Fruit fly (Drosophila melanogaster): ENCODE measurements around the gene Ucp4C.

Gene Ucp4C

dm6 chr2L:5972005-5972404 is 3.6 kb downstream of the Ucp4C start (continued):
- peak; percentile 65 for TF ChIP-seq Atf6 (GFP tag; IDR thresholded peaks at IDR 0.05)
- TF ChIP-seq Gug (GFP tag; IDR thresholded peaks at IDR 0.05), result peak; percentile 34; the same call in 1 of the 4 replicates
- peak; percentile 77 for TF ChIP-seq lmd (GFP tag; IDR thresholded peaks at IDR 0.05)
- peak; percentile 21 for TF ChIP-seq CG13775 (GFP tag; optimal IDR thresholded peaks at IDR 0.05)
- no peak for TF ChIP-seq B-H2 (GFP tag; optimal IDR thresholded peaks at IDR 0.05)
- peak in 1 of 2 experiments; percentile 40 for TF ChIP-seq chif (GFP tag; optimal IDR thresholded peaks at IDR 0.05)
- 0 out of 2 replicates have a peak, but pooled peaks have one; percentile 36 for TF ChIP-seq CG1024 (GFP tag; IDR thresholded peaks at IDR 0.05)
- TF ChIP-seq GATAe (GFP tag; conservative IDR thresholded peaks at IDR 0.05), result no peak; the same call in 1 of the 2 replicates
- no peak for TF ChIP-seq crc (GFP tag; optimal IDR thresholded peaks at IDR 0.05)
- TF ChIP-seq crol (GFP tag; IDR thresholded peaks at IDR 0.05), result no peak
- TF ChIP-seq cas (GFP tag; IDR thresholded peaks at IDR 0.05), result 0 out of 2 replicates have a peak, but pooled peaks have one; percentile 34
- peak; percentile 24 for TF ChIP-seq CG17359 (tag; optimal IDR thresholded peaks at IDR 0.05)
- no peak for TF ChIP-seq pfk (GFP tag; optimal IDR thresholded peaks at IDR 0.05)
- TF ChIP-seq CG3281 (GFP tag; optimal IDR thresholded peaks at IDR 0.05), result peak; percentile 4
- peak; percentile 12 for TF ChIP-seq Hsf (GFP tag; optimal IDR thresholded peaks at IDR 0.05)
- TF ChIP-seq row (GFP tag; IDR thresholded peaks at IDR 0.05), result peak; percentile 84
- peak; percentile 12; the same call in 1 of the 2 replicates for TF ChIP-seq H2.0 (GFP tag; IDR thresholded peaks at IDR 0.05)
- peak; percentile 4 for TF ChIP-seq CG2116 (GFP tag; optimal IDR thresholded peaks at IDR 0.05)
- peak; percentile 56 for TF ChIP-seq CG30403 (GFP tag; optimal IDR thresholded peaks at IDR 0.05)
- 0 out of 3 replicates have a peak, but pooled peaks have one; percentile 41 for TF ChIP-seq CG17361 (GFP tag; IDR thresholded peaks at IDR 0.05)
- TF ChIP-seq CG32772 (GFP tag; IDR thresholded peaks at IDR 0.05), result no peak
- TF ChIP-seq CG10366 (GFP tag; IDR thresholded peaks at IDR 0.05), result peak; percentile 50
- TF ChIP-seq HmgZ (tag; optimal IDR thresholded peaks at IDR 0.05), result peak; percentile 17
- peak; percentile 81 for TF ChIP-seq Rfx (GFP tag; IDR thresholded peaks at IDR 0.05)
- peak; percentile 72 for TF ChIP-seq slbo (GFP tag; IDR thresholded peaks at IDR 0.05)
- peak; percentile 53 for TF ChIP-seq grau (tag; optimal IDR thresholded peaks at IDR 0.05)
- TF ChIP-seq gce (GFP tag; IDR thresholded peaks at IDR 0.05), result 0 out of 3 replicates have a peak, but pooled peaks have one; percentile 12
- 0 out of 2 replicates have a peak, but pooled peaks have one; percentile 30 for TF ChIP-seq CG14667 (GFP tag; IDR thresholded peaks at IDR 0.05)
- TF ChIP-seq C15 (GFP tag; IDR thresholded peaks at IDR 0.05), result no peak
- peak; percentile 69; the same call in 2 of the 3 replicates for TF ChIP-seq dysf (GFP tag; IDR thresholded peaks at IDR 0.05)
- TF ChIP-seq CG9727 (GFP tag; optimal IDR thresholded peaks at IDR 0.05), result peak; percentile 43
- TF ChIP-seq ranshi (GFP tag; IDR thresholded peaks at IDR 0.05), result peak; percentile 45; the same call in 1 of the 2 replicates
- no peak for TF ChIP-seq odd (GFP tag; optimal IDR thresholded peaks at IDR 0.05)
- peak; percentile 63; the same call in 1 of the 3 replicates for TF ChIP-seq ken (GFP tag; IDR thresholded peaks at IDR 0.05)
- TF ChIP-seq CG7987 (GFP tag; optimal IDR thresholded peaks at IDR 0.05), result no peak
- peak; percentile 44 for TF ChIP-seq CG12769 (tag; optimal IDR thresholded peaks at IDR 0.05)
- peak; percentile 34 for TF ChIP-seq CG2678 (tag; optimal IDR thresholded peaks at IDR 0.05)
- TF ChIP-seq Sox102F (GFP tag; optimal IDR thresholded peaks at IDR 0.05), result peak; percentile 66
- peak; percentile 19 for TF ChIP-seq CG18619 (GFP tag; optimal IDR thresholded peaks at IDR 0.05)
- no peak for TF ChIP-seq CG10654 (GFP tag; optimal IDR thresholded peaks at IDR 0.05)
- 0 out of 2 replicates have a peak, but pooled peaks have one; percentile 13 for TF ChIP-seq peb (GFP tag; IDR thresholded peaks at IDR 0.05)
- peak; percentile 42; the same call in 1 of the 2 replicates for TF ChIP-seq vvl (GFP tag; IDR thresholded peaks at IDR 0.05)
- TF ChIP-seq Ada2b (GFP tag; IDR thresholded peaks at IDR 0.05), result peak; percentile 35; the same call in 1 of the 2 replicates
- peak; percentile 40; the same call in 1 of the 2 replicates for TF ChIP-seq Taf1 (GFP tag; IDR thresholded peaks at IDR 0.05)
- peak; percentile 40; the same call in 2 of the 3 replicates for TF ChIP-seq CG11695 (GFP tag; IDR thresholded peaks at IDR 0.05)
- peak; percentile 41; the same call in 1 of the 2 replicates for TF ChIP-seq CG11247 (GFP tag; IDR thresholded peaks at IDR 0.05)
- TF ChIP-seq ATbp (GFP tag; optimal IDR thresholded peaks at IDR 0.05), result peak; percentile 27
- TF ChIP-seq Aef1 (GFP tag; IDR thresholded peaks at IDR 0.05), result 0 out of 3 replicates have a peak, but pooled peaks have one; percentile 17
- TF ChIP-seq zfh2 (GFP tag; optimal IDR thresholded peaks at IDR 0.05), result peak; percentile 26
- peak; percentile 27 for TF ChIP-seq Abd-B (GFP tag; optimal IDR thresholded peaks at IDR 0.05)
- TF ChIP-seq CG10209 (GFP tag; optimal IDR thresholded peaks at IDR 0.05), result peak; percentile 51
